Worm (Caenorhabditis elegans) whole organism, early embryonic: ENCODE measurements around the gene C06E8.5.

ENCODE experiments used
- F13C5.2 ChIP-seq: sonication (generic microtip); optimal IDR thresholded peaks from 2 replicates; lab custom pipeline; 2017; ENCODE audit warnings: mild to moderate bottlenecking, missing genetic modification characterization, inconsistent platforms, missing compliant biosample characterization
- ama-1 ChIP-seq: fragments of 150-350 bp; optimal IDR thresholded peaks from 2 replicates; lab custom pipeline; 2014
- flt-1 ChIP-seq: fragments of 200-800 bp; sonication (Bioruptor generic); IDR thresholded peaks from 2 replicates; pipeline ENCODE4 v1.3.6; 2022; ENCODE audit warnings: missing genetic modification characterization, missing compliant biosample characterization

DNA sequence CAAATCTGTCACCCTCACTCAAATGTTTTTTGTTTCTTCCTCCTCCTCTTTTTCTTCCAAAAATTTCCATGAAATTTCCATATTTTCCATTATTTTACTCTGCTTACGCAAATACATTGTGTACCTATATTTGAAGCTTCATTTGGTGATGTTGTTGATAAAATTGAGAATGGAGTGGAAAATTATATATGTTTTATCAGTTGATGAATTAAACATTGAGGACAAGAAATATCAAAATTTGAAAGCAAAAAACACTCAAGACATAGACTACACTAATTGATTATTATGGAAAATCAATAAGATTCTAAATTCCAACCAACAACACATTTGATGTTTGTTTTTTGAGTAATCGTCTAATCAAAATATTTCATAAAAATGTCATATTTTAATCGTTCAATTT, 16.0 kb downstream of the C06E8.5 start:
- TF ChIP-seq ama-1 (lab: Kevin White, UChicago) (no peak), F13C5.2 (no peak), flt-1 (no peak)
